Fruit fly (Drosophila melanogaster) whole organism, pupa: ENCODE data around the gene Elal.

Source experiments
- CG13204 ChIP-seq: fragments of 200-800 bp; sonication (Bioruptor generic); optimal IDR thresholded peaks from 2 replicates; lab custom pipeline; 2018; ENCODE audit warnings: missing biosample characterization, mild to moderate bottlenecking, missing genetic modification characterization, moderate library complexity
- CG14655 ChIP-seq: fragments of 200-800 bp; sonication (Bioruptor generic); optimal IDR thresholded peaks from 3 replicates; lab custom pipeline; 2017; ENCODE audit warnings: mild to moderate bottlenecking, missing biosample characterization, missing genetic modification reagents, missing genetic modification characterization
- CG15710 ChIP-seq: fragments of 200-800 bp; sonication (Bioruptor generic); optimal IDR thresholded peaks from 2 replicates; lab custom pipeline; 2018; ENCODE audit warnings: missing biosample characterization, mild to moderate bottlenecking, missing genetic modification characterization, moderate library complexity
- CG17806 ChIP-seq: fragments of 200-800 bp; sonication (Bioruptor generic); optimal IDR thresholded peaks from 2 replicates; lab custom pipeline; 2018; ENCODE audit warnings: missing biosample characterization, mild to moderate bottlenecking, missing genetic modification characterization, moderate library complexity
- CG8159 ChIP-seq: fragments of 200-800 bp; sonication (Bioruptor generic); optimal IDR thresholded peaks from 3 replicates; lab custom pipeline; 2018; ENCODE audit warnings: missing biosample characterization, mild to moderate bottlenecking, missing genetic modification characterization, moderate library complexity
- D1 ChIP-seq: fragments of 200-800 bp; sonication (Bioruptor generic); optimal IDR thresholded peaks from 2 replicates; lab custom pipeline; 2018; ENCODE audit warnings: missing biosample characterization, mild to moderate bottlenecking, missing genetic modification characterization, moderate library complexity
- Ets98B ChIP-seq: fragments of 200-800 bp; sonication (Bioruptor generic); IDR thresholded peaks from 2 replicates; pipeline ENCODE4 v1.3.6; 2022; ENCODE audit warnings: missing biosample characterization, missing genetic modification characterization
- Pif1A ChIP-seq: fragments of 200-800 bp; sonication (Bioruptor generic); optimal IDR thresholded peaks from 3 replicates; lab custom pipeline; 2016; ENCODE audit warnings: missing biosample characterization, missing genetic modification characterization
- Pif1B ChIP-seq: fragments of 200-800 bp; sonication (Bioruptor generic); optimal IDR thresholded peaks from 3 replicates; lab custom pipeline; 2016; ENCODE audit warnings: missing biosample characterization, missing genetic modification characterization
- fd96Ca ChIP-seq: fragments of 200-800 bp; sonication (Bioruptor generic); IDR thresholded peaks from 3 replicates; pipeline ENCODE4 v1.3.6; 2022; ENCODE audit warnings: missing biosample characterization, missing genetic modification characterization
- rn ChIP-seq: fragments of 200-800 bp; sonication (Bioruptor generic); IDR thresholded peaks from 2 replicates; pipeline ENCODE4 v1.3.6; 2022; ENCODE audit warnings: missing biosample characterization, missing genetic modification characterization

DNA sequence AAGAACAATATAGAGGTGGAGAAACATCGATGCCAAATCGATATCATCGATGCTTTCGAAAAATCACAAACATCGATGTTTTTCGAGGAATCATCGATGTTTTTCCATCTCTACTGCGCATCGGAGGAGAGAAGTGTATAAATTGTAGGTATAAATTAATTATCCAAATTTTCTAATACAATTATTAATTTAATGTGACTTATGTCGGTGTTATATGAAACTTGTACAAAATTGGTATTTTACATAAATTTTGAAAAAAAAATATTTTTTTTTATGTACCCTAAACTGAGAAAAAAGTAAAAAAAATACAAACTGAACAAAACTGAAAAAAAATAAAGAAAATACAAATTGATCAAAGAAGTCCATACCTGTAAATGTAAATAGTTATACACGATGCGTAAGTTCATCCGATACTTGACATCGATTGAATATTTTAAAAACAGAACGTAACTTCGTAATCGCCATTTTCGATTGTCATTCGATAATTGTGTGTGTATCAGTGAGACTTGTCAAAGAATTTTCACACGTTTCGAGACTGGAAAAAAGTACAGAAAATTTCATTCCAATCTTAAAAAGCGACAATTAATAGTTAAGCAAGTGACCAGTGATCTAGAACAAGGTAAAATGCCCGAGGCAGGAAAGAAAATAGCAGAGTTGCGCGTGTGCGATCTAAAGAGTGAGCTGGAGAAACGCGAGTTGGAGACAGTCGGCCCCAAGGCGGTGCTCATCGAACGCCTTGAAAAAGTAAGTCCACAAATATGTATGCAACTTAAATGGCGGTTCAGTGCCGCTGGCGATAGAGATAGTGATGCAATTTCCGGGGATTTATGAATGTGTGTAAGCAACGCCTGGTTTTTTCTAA, 47.9 kb upstream of the Elal start, which contains the start of the genes CG5808 and Saf-B:
- TF ChIP-seq CG8159 (no peak), Ets98B (GFP tag; lab: Robert Waterston, UW) (no peak; the same call in 1 of the 2 replicates), Pif1B (GFP tag; lab: Kevin White, UChicago) (no peak), CG13204 (no peak), CG17806 (no peak), CG14655 (GFP tag; lab: Kevin White, UChicago) (no peak), rn (GFP tag; lab: Robert Waterston, UW) (no peak), fd96Ca (GFP tag; lab: Robert Waterston, UW) (no peak), Pif1A (GFP tag; lab: Kevin White, UChicago) (no peak), D1 (tag; lab: Kevin White, UChicago) (no peak), CG15710 (tag; lab: Kevin White, UChicago) (no peak)
